Fruit fly (Drosophila melanogaster) S2 (cell line): ENCODE data around the gene CG13373.

ENCODE experiments used
- CG8478 ChIP-seq: fragments of >200 bp; optimal IDR thresholded peaks from 2 replicates; lab custom pipeline; 2018
- CTCF ChIP-seq, 2 experiments: fragments of >200 bp; optimal IDR thresholded peaks; 2 replicates each; lab custom pipeline; 2018

dm6 chrX:493445-494190 is 16.8 kb downstream of the CG13373 start, which contains the start of gene CG17896:
- no peak for TF ChIP-seq CG8478
- no peak for TF ChIP-seq CTCF (optimal IDR thresholded peaks at IDR 0.05; lab: Kevin White, UChicago)
